Fruit fly (Drosophila melanogaster): ENCODE data around the gene CG11030.

DNA sequence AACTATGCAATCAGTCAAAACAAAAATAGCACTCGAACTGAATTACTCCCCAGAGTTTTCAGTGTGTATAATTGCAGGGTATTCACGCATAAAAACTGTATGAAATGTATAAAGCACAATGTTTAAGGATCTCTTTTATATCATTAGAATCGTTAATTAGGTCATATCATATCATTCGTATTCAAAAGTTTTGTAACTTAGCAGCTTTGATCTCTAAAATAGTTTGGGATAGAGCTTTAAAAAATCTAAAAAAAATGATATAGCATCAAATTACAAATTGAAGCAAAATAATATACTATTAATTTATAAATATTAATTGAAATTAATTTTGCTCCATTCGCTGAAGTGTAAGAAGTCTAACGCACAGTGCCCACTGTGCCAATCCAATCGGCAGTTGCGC, 6.0 kb downstream of the CG11030 start:
- TF ChIP-seq ttk (optimal IDR thresholded peaks at IDR 0.05) (no peak), Sin3A (optimal IDR thresholded peaks at IDR 0.05) (no peak), psq (optimal IDR thresholded peaks at IDR 0.05) (no peak), Myc (optimal IDR thresholded peaks at IDR 0.05) (no peak)
